Worm (Caenorhabditis elegans) whole organism, midembryonic: Measurements from ENCODE around the gene nex-4.
"Not testable (repeated sequence)": the region's sequence is repeated elsewhere in the genome, so short reads cannot be mapped to it uniquely, and the experiment has no call there.

Source experiments
- T22C8.4 ChIP-seq: fragments of 200-800 bp; sonication (Bioruptor generic); IDR thresholded peaks from 2 replicates; pipeline ENCODE4 v1.3.6; 2022; ENCODE audit warnings: missing genetic modification characterization, missing compliant biosample characterization
- cog-1 ChIP-seq: sonication (generic microtip); optimal IDR thresholded peaks from 2 replicates; lab custom pipeline; 2016; ENCODE audit warnings: missing genetic modification characterization, missing compliant biosample characterization
- flt-1 ChIP-seq: fragments of 200-800 bp; sonication (Bioruptor generic); IDR thresholded peaks from 2 replicates; pipeline ENCODE4 v1.3.6; 2022; ENCODE audit warnings: missing genetic modification characterization, missing compliant biosample characterization
- klf-2 ChIP-seq: fragments of 200-800 bp; sonication (Bioruptor generic); conservative IDR thresholded peaks from 2 replicates; pipeline ENCODE4 v1.3.6; 2022; ENCODE audit warnings: missing genetic modification reagents, missing genetic modification characterization, missing compliant biosample characterization
- med-1 ChIP-seq: sonication (generic microtip); optimal IDR thresholded peaks from 2 replicates; lab custom pipeline; 2017; ENCODE audit warnings: missing genetic modification characterization, mild to moderate bottlenecking, missing compliant biosample characterization, antibody characterized with exemption, missing genetic modification reagents; ENCODE audit not compliant: insufficient read depth
- ref-1 ChIP-seq: fragments of 200-800 bp; sonication (Bioruptor generic); conservative IDR thresholded peaks from 2 replicates; pipeline ENCODE4 v1.3.6; 2022; ENCODE audit warnings: missing genetic modification reagents, missing genetic modification characterization, missing compliant biosample characterization
- tab-1 ChIP-seq: fragments of 200-800 bp; sonication (Bioruptor generic); IDR thresholded peaks from 2 replicates; pipeline ENCODE4 v1.3.6; 2022; ENCODE audit warnings: missing genetic modification characterization, missing compliant biosample characterization
- ztf-23 ChIP-seq: fragments of 200-800 bp; sonication (Bioruptor generic); IDR thresholded peaks from 2 replicates; pipeline ENCODE4 v1.3.6; 2022; ENCODE audit warnings: missing genetic modification reagents, missing genetic modification characterization, missing compliant biosample characterization
- ztf-29 ChIP-seq: fragments of 200-800 bp; sonication (Bioruptor generic); IDR thresholded peaks from 2 replicates; pipeline ENCODE4 v1.3.6; 2022; ENCODE audit warnings: missing genetic modification reagents, missing genetic modification characterization, missing compliant biosample characterization

nex-4 gene

DNA sequence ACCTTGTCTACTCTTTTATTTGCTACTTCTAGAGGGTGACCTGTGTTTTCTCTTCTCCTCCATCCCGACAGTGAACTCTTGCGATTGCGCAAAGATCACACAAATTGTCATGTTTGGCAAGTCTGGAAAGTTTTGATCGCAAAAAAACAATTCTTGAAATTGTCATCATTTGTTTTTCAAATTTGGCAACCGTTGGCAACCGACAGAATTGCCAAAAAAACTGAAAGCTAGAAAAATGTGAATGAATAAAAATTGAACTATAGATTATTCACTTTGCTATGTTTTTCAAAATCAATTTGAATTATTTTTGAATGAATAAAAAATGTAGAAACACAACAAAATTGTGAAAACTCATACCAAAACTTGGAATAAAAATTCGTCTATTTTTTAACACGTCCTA, 43.7 kb downstream of the nex-4 start, which contains the start of gene ugt-11:
Gene ugt-11 (minus strand): TSS at position 101 of the 400 bp plus-strand sequence.
- TF ChIP-seq ref-1 (no peak), ztf-29 (no peak), flt-1 (GFP tag; lab: Robert Waterston, UW) (no peak), cog-1 (tag; lab: Kevin White, UChicago) (no peak)

DNA sequence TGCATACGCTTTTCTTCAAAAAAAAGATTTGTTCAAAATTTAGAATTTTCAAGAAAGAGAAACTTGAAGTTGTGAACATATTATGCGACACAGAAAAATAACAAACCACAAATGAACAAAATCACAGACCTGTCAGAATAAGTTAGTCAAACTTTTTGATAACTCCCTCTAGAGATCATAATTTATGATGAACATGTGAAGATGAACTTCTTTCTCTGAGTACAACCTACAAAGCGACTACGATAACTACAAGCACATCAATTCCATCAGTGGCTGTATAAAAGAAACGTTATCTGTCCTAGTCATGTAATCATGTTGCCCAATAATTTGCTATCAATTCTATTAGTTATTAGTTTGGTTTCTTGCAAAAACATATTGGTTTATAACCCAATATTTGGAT, 44.5 kb downstream of the nex-4 start, which contains the start of gene ugt-9:
Gene ugt-9 (plus strand): TSS at position 305 of the 400 bp plus-strand sequence.
- TF ChIP-seq T22C8.4 (GFP tag; lab: Robert Waterston, UW) = no peak
- TF ChIP-seq med-1 (GFP tag; lab: Kevin White, UChicago) = no peak
- no peak for TF ChIP-seq ref-1
- no peak for TF ChIP-seq cog-1 (tag; lab: Kevin White, UChicago)
- no peak for TF ChIP-seq klf-2 (GFP tag; lab: Robert Waterston, UW)
- TF ChIP-seq ztf-23 (GFP tag; lab: Robert Waterston, UW) = no peak
- no peak for TF ChIP-seq ztf-29
- no peak for TF ChIP-seq tab-1
- TF ChIP-seq flt-1 (GFP tag; lab: Robert Waterston, UW) = no peak

DNA sequence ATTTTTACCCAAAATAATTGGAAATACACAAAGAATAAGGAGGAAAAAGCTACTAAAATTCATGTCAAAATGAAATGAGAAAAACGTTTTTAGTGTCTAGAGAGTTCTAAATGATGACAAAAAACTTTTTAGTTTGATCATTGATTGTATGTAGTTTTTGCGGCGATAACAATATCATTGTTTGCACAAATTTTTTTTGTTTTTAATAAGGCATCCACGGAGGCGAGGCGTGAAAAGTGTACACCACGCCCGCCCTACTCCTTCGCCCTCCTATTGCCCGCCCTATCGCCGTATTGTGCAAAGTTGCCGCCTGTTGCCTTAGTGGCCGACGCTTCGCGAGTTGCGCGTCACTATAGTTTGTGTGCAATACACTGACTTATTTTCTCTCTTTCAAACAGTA, 48.8 kb downstream of the nex-4 start, which contains the start of gene ugt-10:
Gene ugt-10 (minus strand): TSS at position 101 of the 400 bp plus-strand sequence.
- TF ChIP-seq ref-1; cog-1 (tag; lab: Kevin White, UChicago); T22C8.4 (GFP tag; lab: Robert Waterston, UW): not testable (repeated sequence)

DNA sequence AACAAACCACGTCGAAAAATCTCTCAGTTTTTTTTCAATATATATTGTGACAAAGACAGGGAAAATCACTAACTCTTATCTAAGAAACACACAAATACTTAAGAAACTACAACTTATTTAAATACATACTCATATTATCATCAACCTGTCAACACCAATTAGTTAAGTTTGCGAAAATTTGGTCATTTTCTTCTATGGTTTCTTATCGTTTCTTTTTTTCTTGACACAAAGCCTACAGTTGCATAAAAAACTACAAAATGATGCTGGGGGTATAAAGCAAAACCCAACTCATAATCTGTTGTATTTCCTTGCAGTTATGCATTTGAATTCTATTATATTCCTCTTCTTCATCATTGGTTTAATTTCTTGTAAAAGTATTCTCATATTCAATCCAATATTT, 49.8 kb downstream of the nex-4 start, which contains the start of gene ugt-67:
Gene ugt-67 (plus strand): TSS at position 301 of the 400 bp plus-strand sequence.
- no peak for TF ChIP-seq med-1 (GFP tag; lab: Kevin White, UChicago)
- TF ChIP-seq ref-1 = no peak
- TF ChIP-seq cog-1 (tag; lab: Kevin White, UChicago) = no peak
- no peak for TF ChIP-seq klf-2 (GFP tag; lab: Robert Waterston, UW)
- TF ChIP-seq T22C8.4 (GFP tag; lab: Robert Waterston, UW) = no peak
- TF ChIP-seq ztf-29 = no peak
- TF ChIP-seq ztf-23 (GFP tag; lab: Robert Waterston, UW) = no peak
- no peak for TF ChIP-seq tab-1
- TF ChIP-seq flt-1 (GFP tag; lab: Robert Waterston, UW) = no peak

DNA sequence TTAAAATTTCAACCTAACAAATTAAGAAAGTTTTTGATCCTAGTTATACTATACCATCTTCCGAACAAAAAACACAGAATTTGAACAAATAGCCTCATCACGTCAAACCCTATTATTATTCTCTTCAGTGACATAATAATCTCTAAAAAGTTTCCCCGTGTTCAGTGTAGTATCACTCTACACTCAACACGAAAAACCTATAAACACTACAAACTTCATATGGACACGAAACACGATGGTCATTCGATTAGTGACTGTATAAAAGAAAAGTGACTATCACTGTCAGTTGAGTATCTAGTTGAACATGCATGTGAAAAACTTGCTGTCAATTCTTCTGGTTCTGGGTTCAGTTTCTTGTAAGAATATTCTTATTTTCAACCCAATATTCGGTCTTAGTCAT, 52.5 kb downstream of the nex-4 start, which contains the start of gene ugt-8:
Gene ugt-8 (plus strand): TSS at position 235 of the 400 bp plus-strand sequence.
- no peak for TF ChIP-seq ztf-23 (GFP tag; lab: Robert Waterston, UW)
- TF ChIP-seq ref-1 = no peak
- no peak for TF ChIP-seq flt-1 (GFP tag; lab: Robert Waterston, UW)
- no peak for TF ChIP-seq med-1 (GFP tag; lab: Kevin White, UChicago)
- no peak for TF ChIP-seq tab-1

DNA sequence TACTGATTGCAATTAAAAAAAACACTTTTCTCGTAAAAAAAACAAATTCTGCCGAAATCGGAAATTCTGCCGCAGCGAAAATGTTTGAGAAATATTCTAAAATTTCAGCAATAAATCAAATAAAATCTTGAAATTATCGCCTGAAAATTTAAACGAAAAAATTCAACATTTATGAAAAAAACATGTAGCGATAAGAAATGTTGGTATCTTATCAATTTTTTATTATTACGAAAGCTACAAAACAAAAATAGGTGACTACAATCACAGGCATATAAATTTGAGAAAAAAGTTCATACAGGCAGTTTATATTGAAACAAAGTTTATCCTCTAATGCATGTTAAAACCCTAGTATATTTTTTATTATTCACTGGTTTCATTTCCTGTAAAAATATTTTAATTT, 54.7 kb downstream of the nex-4 start, which contains the start of gene ugt-14:
Gene ugt-14 (plus strand): TSS at position 301 of the 400 bp plus-strand sequence.
- no peak for TF ChIP-seq med-1 (GFP tag; lab: Kevin White, UChicago)
- TF ChIP-seq ztf-29 = no peak
- TF ChIP-seq flt-1 (GFP tag; lab: Robert Waterston, UW) = no peak
- no peak for TF ChIP-seq ztf-23 (GFP tag; lab: Robert Waterston, UW)
- TF ChIP-seq tab-1 = no peak
- no peak for TF ChIP-seq T22C8.4 (GFP tag; lab: Robert Waterston, UW)
- TF ChIP-seq klf-2 (GFP tag; lab: Robert Waterston, UW) = no peak
- TF ChIP-seq cog-1 (tag; lab: Kevin White, UChicago) = no peak
- no peak for TF ChIP-seq ref-1
